Worm (Caenorhabditis elegans) whole organism, midembryonic: ENCODE data around the gene alg-3.

Experiments
- T22C8.4 ChIP-seq: fragments of 200-800 bp; sonication (Bioruptor generic); IDR thresholded peaks from 2 replicates; pipeline ENCODE4 v1.3.6; 2022; ENCODE audit warnings: missing genetic modification characterization, missing compliant biosample characterization
- flt-1 ChIP-seq: fragments of 200-800 bp; sonication (Bioruptor generic); IDR thresholded peaks from 2 replicates; pipeline ENCODE4 v1.3.6; 2022; ENCODE audit warnings: missing genetic modification characterization, missing compliant biosample characterization
- ztf-29 ChIP-seq: fragments of 200-800 bp; sonication (Bioruptor generic); IDR thresholded peaks from 2 replicates; pipeline ENCODE4 v1.3.6; 2022; ENCODE audit warnings: missing genetic modification reagents, missing genetic modification characterization, missing compliant biosample characterization

DNA sequence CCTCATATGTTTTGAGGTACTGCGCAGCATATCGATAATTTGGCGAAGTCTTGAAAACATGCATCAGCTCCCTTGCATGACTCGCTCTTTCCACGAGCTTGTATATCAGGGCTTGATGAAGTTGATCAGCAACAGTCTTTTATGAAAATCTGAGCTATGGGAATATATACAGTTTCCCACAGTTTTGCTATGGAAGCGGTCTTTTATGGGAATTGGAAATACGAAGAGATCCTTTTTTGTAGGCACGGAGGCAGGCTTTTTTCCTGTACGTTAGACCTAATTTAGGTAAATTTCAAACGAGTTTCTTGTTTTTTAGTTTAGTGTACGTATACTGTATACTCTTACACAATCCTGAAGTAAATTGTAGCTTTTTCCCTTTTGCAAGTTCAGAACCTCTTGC, 51.9 kb downstream of the alg-3 start, which contains the start of gene T12A7.9:
- TF ChIP-seq T22C8.4 (GFP tag; lab: Robert Waterston, UW): no peak
- TF ChIP-seq flt-1 (GFP tag; lab: Robert Waterston, UW): no peak
- no peak for TF ChIP-seq ztf-29 (GFP tag; lab: Robert Waterston, UW)
